Worm (Caenorhabditis elegans) whole organism, L1 larva: ENCODE measurements around the gene ZC412.10.
A peak's percentile ranks its signal among the peaks of the same experiment; 100 is the strongest.

Source experiments
- C04F5.9 ChIP-seq: sonication (generic microtip); optimal IDR thresholded peaks from 2 replicates; lab custom pipeline; 2016; ENCODE audit warnings: missing genetic modification characterization, missing compliant biosample characterization
- F16B12.6 ChIP-seq: fragments of 150-350 bp; optimal IDR thresholded peaks from 2 replicates; lab custom pipeline; 2014; ENCODE audit warnings: missing biosample characterization, missing genetic modification characterization
- Y116A8C.19 ChIP-seq: sonication (generic microtip); optimal IDR thresholded peaks from 2 replicates; lab custom pipeline; 2016; ENCODE audit warnings: missing compliant biosample characterization, missing genetic modification characterization, borderline replicate concordance
- aha-1 ChIP-seq: fragments of 150-350 bp; optimal IDR thresholded peaks from 2 replicates; lab custom pipeline; 2014; ENCODE audit warnings: missing biosample characterization, missing genetic modification characterization
- alr-1 ChIP-seq: fragments of 200-800 bp; sonication (Bioruptor generic); optimal IDR thresholded peaks from 2 replicates; lab custom pipeline; 2018; ENCODE audit warnings: borderline replicate concordance, mild to moderate bottlenecking, missing genetic modification characterization, missing compliant biosample characterization
- aly-2 ChIP-seq: fragments of 150-350 bp; optimal IDR thresholded peaks from 2 replicates; lab custom pipeline; 2014; ENCODE audit warnings: missing biosample characterization, missing genetic modification characterization
- blmp-1 ChIP-seq: fragments of 150-350 bp; optimal IDR thresholded peaks from 2 replicates; lab custom pipeline; 2014; ENCODE audit warnings: missing biosample characterization, missing genetic modification characterization
- ceh-8 ChIP-seq: fragments of 200-800 bp; sonication (Bioruptor generic); optimal IDR thresholded peaks from 2 replicates; lab custom pipeline; 2018; ENCODE audit warnings: mild to moderate bottlenecking, missing genetic modification characterization, moderate library complexity, missing compliant biosample characterization
- dpl-1 ChIP-seq, 3 experiments: fragments of 150-350 bp in 2 of 3; sonication (generic microtip) in 1 of 3; optimal IDR thresholded peaks; 2 replicates each; lab custom pipeline; 2014 to 2017; ENCODE audit warnings: missing biosample characterization in 3 of 3, missing genetic modification characterization in 3 of 3, missing genetic modification reagents in 3 of 3
- dsc-1 ChIP-seq: sonication (generic microtip); optimal IDR thresholded peaks from 2 replicates; lab custom pipeline; 2016; ENCODE audit warnings: mild to moderate bottlenecking, missing genetic modification characterization, missing compliant biosample characterization
- efl-1 ChIP-seq, 4 experiments: fragments of 150-350 bp; optimal IDR thresholded peaks in 3 of 4; peaks in 1 of 4; 1 replicate in 1 of 4; 2 replicates in 3 of 4; lab custom pipeline; 2014; ENCODE audit warnings: missing biosample characterization in 2 of 4, missing genetic modification characterization in 2 of 4, missing genetic modification reagents in 2 of 4
- efl-3 ChIP-seq: fragments of 200-800 bp; sonication (Bioruptor generic); optimal IDR thresholded peaks from 2 replicates; lab custom pipeline; 2018; ENCODE audit warnings: mild to moderate bottlenecking, missing genetic modification characterization, missing compliant biosample characterization
- egl-13 ChIP-seq: sonication (generic microtip); optimal IDR thresholded peaks from 2 replicates; lab custom pipeline; 2016; ENCODE audit warnings: missing genotype, missing genetic modification reagents, missing genetic modification characterization, missing compliant biosample characterization
- elt-2 ChIP-seq: sonication (generic microtip); optimal IDR thresholded peaks from 2 replicates; lab custom pipeline; 2016; ENCODE audit warnings: missing genetic modification characterization, mild to moderate bottlenecking, inconsistent platforms, missing compliant biosample characterization, missing genetic modification reagents
- elt-3 ChIP-seq, 6 experiments: fragments of 150-350 bp in 1 of 6; sonication (generic microtip); optimal IDR thresholded peaks; 2 replicates each; lab custom pipeline; 2017 to 2018; ENCODE audit warnings: missing biosample characterization in 6 of 6, missing genetic modification characterization in 6 of 6, inconsistent platforms in 1 of 6
- ets-5 ChIP-seq: fragments of 200-800 bp; sonication (Bioruptor generic); IDR thresholded peaks from 2 replicates; pipeline ENCODE4 v1.3.6; 2022; ENCODE audit warnings: missing genetic modification characterization, missing compliant biosample characterization
- fkh-4 ChIP-seq: sonication (generic microtip); optimal IDR thresholded peaks from 2 replicates; lab custom pipeline; 2016; ENCODE audit warnings: missing compliant biosample characterization, missing genetic modification characterization, borderline replicate concordance
- fkh-8 ChIP-seq: sonication (generic microtip); optimal IDR thresholded peaks from 2 replicates; lab custom pipeline; 2016; ENCODE audit warnings: mild to moderate bottlenecking, missing genetic modification characterization, missing compliant biosample characterization
- grh-1 ChIP-seq: fragments of 200-800 bp; sonication (Bioruptor generic); IDR thresholded peaks from 2 replicates; pipeline ENCODE4 v1.3.6; 2022; ENCODE audit warnings: missing genetic modification reagents, missing genetic modification characterization, missing compliant biosample characterization
- hlh-17 ChIP-seq: fragments of 200-800 bp; sonication (Bioruptor generic); optimal IDR thresholded peaks from 2 replicates; lab custom pipeline; 2018; ENCODE audit warnings: missing genetic modification characterization, mild to moderate bottlenecking, missing compliant biosample characterization, moderate library complexity, borderline replicate concordance
- irx-1 ChIP-seq: sonication (generic microtip); optimal IDR thresholded peaks from 2 replicates; lab custom pipeline; 2016; ENCODE audit warnings: missing genetic modification characterization, missing compliant biosample characterization
- lin-14 ChIP-seq: fragments of 200-800 bp; sonication (Bioruptor generic); optimal IDR thresholded peaks from 2 replicates; lab custom pipeline; 2018; ENCODE audit warnings: mild to moderate bottlenecking, missing genetic modification characterization, moderate library complexity, missing compliant biosample characterization
- lin-15B ChIP-seq: fragments of 150-350 bp; sonication (generic microtip); optimal IDR thresholded peaks from 3 replicates; lab custom pipeline; 2014; ENCODE audit warnings: missing biosample characterization, missing genetic modification characterization
- lin-35 ChIP-seq, 2 experiments: fragments of 150-350 bp; optimal IDR thresholded peaks; 2 replicates each; lab custom pipeline; 2014; ENCODE audit warnings: missing biosample characterization in 2 of 2, missing genetic modification characterization in 2 of 2, missing genetic modification reagents in 2 of 2
- lin-39 ChIP-seq: fragments of 150-350 bp; optimal IDR thresholded peaks from 2 replicates; lab custom pipeline; 2014; ENCODE audit warnings: missing biosample characterization, missing genetic modification reagents, missing genetic modification characterization
- lir-3 ChIP-seq: sonication (generic microtip); optimal IDR thresholded peaks from 2 replicates; lab custom pipeline; 2016; ENCODE audit warnings: mild to moderate bottlenecking, missing genetic modification characterization, moderate library complexity, missing compliant biosample characterization; ENCODE audit not compliant: poor library complexity
- lsy-2 ChIP-seq, 2 experiments: fragments of 150-350 bp; optimal IDR thresholded peaks; 2 replicates each; lab custom pipeline; 2014; ENCODE audit warnings: missing biosample characterization in 2 of 2, missing genetic modification characterization in 2 of 2
- mab-9 ChIP-seq: fragments of 200-800 bp; sonication (Bioruptor generic); IDR thresholded peaks from 2 replicates; pipeline ENCODE4 v1.3.6; 2022; ENCODE audit warnings: missing genetic modification reagents, missing genetic modification characterization, missing compliant biosample characterization
- mdl-1 ChIP-seq, 2 experiments: fragments of 150-350 bp; optimal IDR thresholded peaks; 2 replicates each; lab custom pipeline; 2014 to 2017; ENCODE audit warnings: missing biosample characterization in 2 of 2, missing genetic modification characterization in 2 of 2, inconsistent platforms in 1 of 2
- nhr-19 ChIP-seq: fragments of 200-800 bp; sonication (Bioruptor generic); conservative IDR thresholded peaks from 2 replicates; pipeline ENCODE4 v1.3.6; 2022; ENCODE audit warnings: missing genetic modification characterization, missing compliant biosample characterization
- nhr-20 ChIP-seq: sonication (generic microtip); optimal IDR thresholded peaks from 2 replicates; lab custom pipeline; 2016; ENCODE audit warnings: mild to moderate bottlenecking, missing genetic modification characterization, missing compliant biosample characterization
- nhr-47 ChIP-seq: sonication (generic microtip); optimal IDR thresholded peaks from 2 replicates; lab custom pipeline; 2016; ENCODE audit warnings: mild to moderate bottlenecking, missing genetic modification characterization, moderate library complexity, missing compliant biosample characterization
- nhr-84 ChIP-seq: sonication (generic microtip); optimal IDR thresholded peaks from 2 replicates; lab custom pipeline; 2017; ENCODE audit warnings: missing biosample characterization, missing genetic modification characterization
- nhr-85 ChIP-seq: sonication (generic microtip); peaks from one replicate; lab custom pipeline; 2016; ENCODE audit warnings: missing genetic modification characterization, inconsistent platforms, missing compliant biosample characterization
- nhr-90 ChIP-seq: sonication (generic microtip); optimal IDR thresholded peaks from 2 replicates; lab custom pipeline; 2016; ENCODE audit warnings: mild to moderate bottlenecking, missing genetic modification characterization, missing compliant biosample characterization; ENCODE audit not compliant: poor library complexity
- pag-3 ChIP-seq: sonication (generic microtip); optimal IDR thresholded peaks from 2 replicates; lab custom pipeline; 2017; ENCODE audit warnings: missing genetic modification characterization, mild to moderate bottlenecking, missing compliant biosample characterization, antibody characterized with exemption, borderline replicate concordance; ENCODE audit not compliant: insufficient read depth
- rnt-1 ChIP-seq: sonication (generic microtip); optimal IDR thresholded peaks from 2 replicates; lab custom pipeline; 2016; ENCODE audit warnings: mild to moderate bottlenecking, missing genetic modification characterization, moderate library complexity, missing compliant biosample characterization
- sox-4 ChIP-seq: sonication (generic microtip); optimal IDR thresholded peaks from 2 replicates; lab custom pipeline; 2016; ENCODE audit warnings: missing genetic modification characterization, missing compliant biosample characterization
- sptf-1 ChIP-seq: fragments of 150-350 bp; optimal IDR thresholded peaks from 2 replicates; lab custom pipeline; 2014; ENCODE audit warnings: missing biosample characterization, missing genetic modification characterization
- sup-37 ChIP-seq: fragments of 200-800 bp; sonication (Bioruptor generic); optimal IDR thresholded peaks from 2 replicates; lab custom pipeline; 2018; ENCODE audit warnings: mild to moderate bottlenecking, missing genetic modification characterization, missing compliant biosample characterization
- swsn-7 ChIP-seq: sonication (generic microtip); optimal IDR thresholded peaks from 2 replicates; lab custom pipeline; 2016; ENCODE audit warnings: missing genetic modification characterization, missing compliant biosample characterization
- tbx-2 ChIP-seq: sonication (generic microtip); optimal IDR thresholded peaks from 2 replicates; lab custom pipeline; 2016; ENCODE audit warnings: missing genetic modification characterization, missing compliant biosample characterization
- unc-30 ChIP-seq: sonication (generic microtip); optimal IDR thresholded peaks from 2 replicates; lab custom pipeline; 2017; ENCODE audit warnings: missing biosample characterization, missing genetic modification characterization
- xbp-1 ChIP-seq: sonication (generic microtip); optimal IDR thresholded peaks from 2 replicates; lab custom pipeline; 2016; ENCODE audit warnings: missing genetic modification characterization, missing compliant biosample characterization
- zag-1 ChIP-seq: fragments of 150-350 bp; optimal IDR thresholded peaks from 2 replicates; lab custom pipeline; 2014; ENCODE audit warnings: missing biosample characterization, missing genetic modification characterization

ZC412.10 gene

DNA sequence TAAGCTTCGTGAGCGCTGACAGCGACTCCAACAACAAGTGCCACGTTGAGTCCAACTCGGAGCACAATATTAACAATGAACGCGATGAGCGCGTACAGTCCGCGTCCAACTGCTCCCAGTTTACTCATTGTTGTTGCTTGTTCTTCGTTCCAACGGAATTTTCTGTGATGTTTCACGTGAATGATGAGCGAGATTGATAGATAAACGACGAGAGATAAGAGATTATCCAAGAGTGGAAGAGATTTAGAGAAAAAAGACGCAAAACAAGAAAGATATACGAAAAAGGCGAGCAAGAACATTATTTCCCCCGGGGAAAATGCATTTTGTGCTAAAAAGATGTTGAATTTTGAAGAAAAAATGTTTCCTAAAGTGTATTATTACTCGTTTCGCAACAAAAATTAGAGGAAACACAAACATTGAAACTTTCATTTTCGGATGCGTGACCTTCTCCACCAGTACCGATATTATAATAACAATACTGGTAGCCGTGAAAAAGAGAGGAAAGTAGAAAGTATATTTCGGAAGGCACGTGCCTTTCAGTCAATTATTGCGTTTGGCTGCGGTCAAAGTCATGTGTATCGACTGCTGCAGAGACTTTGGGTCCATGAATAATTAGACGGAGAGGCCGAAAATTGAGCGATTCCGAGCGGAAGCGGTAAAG lies 45.0 kb downstream of the ZC412.10 start (continued):
- no peak for TF ChIP-seq lsy-2 (tag; optimal IDR thresholded peaks at IDR 0.05; lab: Kevin White, UChicago)
- TF ChIP-seq nhr-19 (GFP tag; lab: Robert Waterston, UW) = peak; percentile 58
- no peak for TF ChIP-seq dpl-1 (GFP tag; optimal IDR thresholded peaks at IDR 0.05; lab: Kevin White, UChicago)
- no peak for TF ChIP-seq pag-3
- peak; percentile 31 for TF ChIP-seq rnt-1 (tag; lab: Kevin White, UChicago)
- no peak for TF ChIP-seq elt-2 (tag; lab: Kevin White, UChicago)
- peak in 1 of 2 experiments; percentile 15 for TF ChIP-seq lin-35 (GFP tag; optimal IDR thresholded peaks at IDR 0.05; lab: Kevin White, UChicago)
- peak in 3 of 6 experiments; percentile 15 to 70 (median 55) for TF ChIP-seq elt-3 (tag; optimal IDR thresholded peaks at IDR 0.05; lab: Kevin White, UChicago)
- no peak for TF ChIP-seq sup-37 (GFP tag; lab: Kevin White, UChicago)
- no peak for TF ChIP-seq sox-4 (tag; lab: Kevin White, UChicago)
- no peak for TF ChIP-seq ets-5
- no peak for TF ChIP-seq efl-1 (optimal IDR thresholded peaks at IDR 0.05; lab: Kevin White, UChicago)
- TF ChIP-seq efl-1 (GFP tag; optimal IDR thresholded peaks at IDR 0.05 in 1 of 2; lab: Kevin White, UChicago) = peak in 1 of 2 experiments; percentile 31
- TF ChIP-seq C04F5.9 (tag; lab: Kevin White, UChicago) = no peak
- TF ChIP-seq zag-1 = no peak
- no peak for TF ChIP-seq lin-15B (tag; lab: Kevin White, UChicago)
- no peak for TF ChIP-seq unc-30
- TF ChIP-seq aha-1 (tag; lab: Kevin White, UChicago) = no peak
- no peak for TF ChIP-seq irx-1 (tag; lab: Kevin White, UChicago)
- peak; percentile 1 for TF ChIP-seq xbp-1 (tag; lab: Kevin White, UChicago)
- no peak for TF ChIP-seq grh-1 (GFP tag; lab: Robert Waterston, UW)
- peak; percentile 36 for TF ChIP-seq nhr-20 (tag; lab: Kevin White, UChicago)
- TF ChIP-seq, all 84 proteins: peak for 14

DNA sequence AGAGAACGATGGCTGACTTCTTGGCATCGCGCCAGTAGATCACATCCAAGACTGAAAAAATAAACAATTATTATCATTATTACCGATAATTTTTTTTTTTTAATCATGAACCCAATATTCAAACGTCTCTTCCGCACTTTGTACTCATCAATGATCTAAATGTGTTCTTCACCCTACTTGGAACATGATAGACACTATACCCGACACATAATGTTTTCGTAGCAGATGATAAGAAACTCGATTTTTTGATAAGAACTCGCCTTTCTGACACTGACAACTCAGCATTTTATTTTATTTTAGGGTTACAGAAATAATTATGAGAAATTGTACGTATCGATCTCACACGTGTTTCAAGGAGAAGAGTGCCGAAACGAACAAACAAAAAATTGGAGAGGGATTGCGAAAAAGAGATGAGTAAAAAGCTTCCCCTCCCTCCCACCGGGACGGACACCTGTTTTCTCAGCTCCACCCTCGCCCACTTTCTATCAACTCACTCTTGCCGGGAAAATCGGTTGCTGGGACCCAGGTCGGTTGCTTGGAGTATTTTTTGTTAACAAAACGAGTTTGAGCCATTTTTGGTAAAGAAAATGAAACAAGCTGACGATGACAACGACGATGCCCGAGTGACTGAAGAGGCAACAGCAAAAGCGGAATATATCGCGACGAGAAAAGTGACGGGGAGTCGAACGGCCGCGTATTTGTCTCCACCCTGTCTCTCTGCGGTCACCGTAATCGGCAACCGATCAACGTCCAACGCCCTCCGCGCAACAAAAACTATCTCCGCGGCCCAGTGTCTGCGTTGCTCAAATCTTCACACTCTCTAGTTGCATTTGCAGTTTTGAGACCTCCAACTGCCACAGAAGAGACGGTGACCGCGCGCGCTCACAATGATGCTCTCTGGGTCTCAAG lies 46.1 kb downstream of the ZC412.10 start:
- TF ChIP-seq nhr-85 (tag; lab: Kevin White, UChicago) (no peak), tbx-2 (no peak), elt-2 (tag; lab: Kevin White, UChicago) (peak; percentile 84), nhr-47 (tag; lab: Kevin White, UChicago) (no peak), Y116A8C.19 (tag; lab: Kevin White, UChicago) (no peak), rnt-1 (tag; lab: Kevin White, UChicago) (peak; percentile 18), aha-1 (tag; lab: Kevin White, UChicago) (no peak), mdl-1 (tag; optimal IDR thresholded peaks at IDR 0.05; lab: Kevin White, UChicago) (no peak), nhr-90 (tag; lab: Kevin White, UChicago) (peak; percentile 19), aly-2 (no peak), xbp-1 (tag; lab: Kevin White, UChicago) (no peak), lin-14 (GFP tag; lab: Kevin White, UChicago) (peak; percentile 64), egl-13 (tag; lab: Kevin White, UChicago) (no peak), efl-1 (optimal IDR thresholded peaks at IDR 0.05; lab: Kevin White, UChicago) (peak in 1 of 2 experiments; percentile 3), efl-1 (GFP tag; optimal IDR thresholded peaks at IDR 0.05 in 1 of 2; lab: Kevin White, UChicago) (peak in 1 of 2 experiments; percentile 93), fkh-8 (tag; lab: Kevin White, UChicago) (no peak), nhr-19 (GFP tag; lab: Robert Waterston, UW) (no peak; the same call in 1 of the 2 replicates), sup-37 (GFP tag; lab: Kevin White, UChicago) (no peak), nhr-84 (tag; lab: Kevin White, UChicago) (no peak), lin-39 (tag; lab: Kevin White, UChicago) (no peak), sptf-1 (no peak), efl-3 (GFP tag; lab: Kevin White, UChicago) (no peak), ceh-8 (GFP tag; lab: Kevin White, UChicago) (no peak), lir-3 (tag; lab: Kevin White, UChicago) (no peak), swsn-7 (tag; lab: Kevin White, UChicago) (no peak), blmp-1 (tag; lab: Kevin White, UChicago) (no peak), mab-9 (GFP tag; lab: Robert Waterston, UW) (no peak), F16B12.6 (tag; lab: Kevin White, UChicago) (no peak), hlh-17 (no peak), fkh-4 (tag; lab: Kevin White, UChicago) (no peak), alr-1 (no peak), dsc-1 (tag; lab: Kevin White, UChicago) (no peak)
